Fruit fly (Drosophila melanogaster): ENCODE data around the gene CG33995.

Gene CG33995

DNA sequence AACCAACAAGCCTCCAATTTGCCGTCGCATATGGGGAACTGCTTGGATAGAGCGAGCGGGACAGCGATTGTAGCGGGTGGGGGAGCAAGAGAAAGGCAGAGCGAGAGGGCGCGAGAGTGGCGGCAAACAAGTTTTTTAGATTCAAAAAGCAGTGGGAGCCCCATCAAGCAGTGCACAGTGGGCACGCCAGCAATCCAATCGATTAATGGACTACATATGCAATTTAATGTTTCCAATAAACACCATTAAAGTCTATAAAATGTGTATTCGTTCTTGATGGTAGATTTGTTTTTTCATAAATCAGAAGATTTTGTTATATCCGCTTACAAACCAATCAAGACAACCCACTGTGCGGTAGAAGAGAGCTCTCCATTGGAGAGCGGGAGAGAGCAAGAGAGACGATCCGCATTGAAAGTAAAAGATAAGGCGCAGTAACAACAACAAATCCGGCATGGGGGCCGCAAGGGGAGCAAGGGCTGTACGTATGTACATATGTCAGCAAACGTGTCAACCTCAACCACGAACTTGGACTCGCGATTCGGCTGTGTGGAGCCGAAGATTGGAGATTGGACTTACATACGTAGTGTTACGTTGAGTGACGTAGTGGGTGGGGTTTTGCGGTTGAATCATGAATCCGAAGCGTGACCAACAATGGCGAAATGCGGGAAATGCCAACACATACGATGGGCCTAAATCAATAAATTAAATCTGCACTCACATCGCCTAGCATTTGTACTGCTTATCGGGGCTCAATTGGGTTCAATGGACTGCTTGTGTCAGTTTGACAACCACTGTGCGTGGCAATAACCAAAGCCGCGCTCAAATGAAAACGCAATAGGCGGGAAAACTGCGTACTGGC lies 45.4 kb upstream of the CG33995 start:
- TF ChIP-seq Abd-B (GFP tag; optimal IDR thresholded peaks at IDR 0.05) = no peak
- no peak for TF ChIP-seq jim (GFP tag; optimal IDR thresholded peaks at IDR 0.05)
- peak; percentile 94 for TF ChIP-seq Dif (GFP tag; optimal IDR thresholded peaks at IDR 0.05; ENCODE audit: partially characterized antibody)
- TF ChIP-seq foxo (GFP tag; optimal IDR thresholded peaks at IDR 0.05) = peak; percentile 97 to 99
- peak; percentile 96 for TF ChIP-seq CG9705 (GFP tag; optimal IDR thresholded peaks at IDR 0.05)
- peak; percentile 95 for TF ChIP-seq psq (GFP tag; optimal IDR thresholded peaks at IDR 0.05)
- TF ChIP-seq CrebA (GFP tag; optimal IDR thresholded peaks at IDR 0.05; ENCODE audit: borderline replicate concordance) = peak; percentile 95
- TF ChIP-seq Hr83 (GFP tag; optimal IDR thresholded peaks at IDR 0.05; ENCODE audit: poor library complexity, severe bottlenecking) = peak; percentile 92
- TF ChIP-seq CG32264 (GFP tag; optimal IDR thresholded peaks at IDR 0.05) = peak; percentile 98
- peak; percentile 98 for TF ChIP-seq OdsH (GFP tag; optimal IDR thresholded peaks at IDR 0.05)
- TF ChIP-seq Hr78 (GFP tag; optimal IDR thresholded peaks at IDR 0.05) = no peak
- TF ChIP-seq pan (optimal IDR thresholded peaks at IDR 0.05) = no peak
- peak; percentile 95 for TF ChIP-seq Rel (GFP tag; optimal IDR thresholded peaks at IDR 0.05)
- TF ChIP-seq Rel (tag; optimal IDR thresholded peaks at IDR 0.05) = peak; percentile 97
- TF ChIP-seq ey (GFP tag; optimal IDR thresholded peaks at IDR 0.05) = peak; percentile 99
- TF ChIP-seq Sp1 (GFP tag; optimal IDR thresholded peaks at IDR 0.05) = peak; percentile 98
- TF ChIP-seq sv (GFP tag; optimal IDR thresholded peaks at IDR 0.05) = peak; percentile 98
- peak; percentile 37 for TF ChIP-seq Myc (optimal IDR thresholded peaks at IDR 0.05)
- TF ChIP-seq dl (GFP tag; optimal IDR thresholded peaks at IDR 0.05; ENCODE audit: insufficient read depth in 1 of 2, partially characterized antibody in 2 of 2) = peak; percentile 80 to 91
- TF ChIP-seq usp (GFP tag; optimal IDR thresholded peaks at IDR 0.05) = no peak
- TF ChIP-seq fru (GFP tag; optimal IDR thresholded peaks at IDR 0.05) = peak; percentile 100
- peak; percentile 98 for TF ChIP-seq Hnf4 (GFP tag; optimal IDR thresholded peaks at IDR 0.05)
- peak; percentile 69 for TF ChIP-seq Vsx2 (GFP tag; optimal IDR thresholded peaks at IDR 0.05; ENCODE audit: partially characterized antibody)
- TF ChIP-seq brk (GFP tag; optimal IDR thresholded peaks at IDR 0.05) = peak; percentile 94
- TF ChIP-seq Jra (GFP tag; optimal IDR thresholded peaks at IDR 0.05) = peak; percentile 97
- peak; percentile 98 for TF ChIP-seq dmrt93B (GFP tag; optimal IDR thresholded peaks at IDR 0.05)
- peak; percentile 88 for TF ChIP-seq N (GFP tag; optimal IDR thresholded peaks at IDR 0.05)
- TF ChIP-seq h (GFP tag; optimal IDR thresholded peaks at IDR 0.05) = peak; percentile 99
- TF ChIP-seq Dfd (GFP tag; optimal IDR thresholded peaks at IDR 0.05) = no peak
- peak; percentile 94 for TF ChIP-seq dsf (GFP tag; optimal IDR thresholded peaks at IDR 0.05; ENCODE audit: borderline replicate concordance)
- peak; percentile 96 for TF ChIP-seq sage (GFP tag; optimal IDR thresholded peaks at IDR 0.05)
- peak; percentile 92 for TF ChIP-seq Mio (GFP tag; optimal IDR thresholded peaks at IDR 0.05)
- peak; percentile 99 for TF ChIP-seq br (GFP tag; optimal IDR thresholded peaks at IDR 0.05)
- peak; percentile 98 for TF ChIP-seq HLH106 (tag; optimal IDR thresholded peaks at IDR 0.05)
- TF ChIP-seq GATAd (GFP tag; optimal IDR thresholded peaks at IDR 0.05) = peak; percentile 94
- peak; percentile 97 for TF ChIP-seq tai (GFP tag; optimal IDR thresholded peaks at IDR 0.05)
- no peak for TF ChIP-seq lola (GFP tag; optimal IDR thresholded peaks at IDR 0.05)
- TF ChIP-seq rgr (GFP tag; optimal IDR thresholded peaks at IDR 0.05) = peak; percentile 99
- TF ChIP-seq woc (GFP tag; optimal IDR thresholded peaks at IDR 0.05) = peak; percentile 99

DNA sequence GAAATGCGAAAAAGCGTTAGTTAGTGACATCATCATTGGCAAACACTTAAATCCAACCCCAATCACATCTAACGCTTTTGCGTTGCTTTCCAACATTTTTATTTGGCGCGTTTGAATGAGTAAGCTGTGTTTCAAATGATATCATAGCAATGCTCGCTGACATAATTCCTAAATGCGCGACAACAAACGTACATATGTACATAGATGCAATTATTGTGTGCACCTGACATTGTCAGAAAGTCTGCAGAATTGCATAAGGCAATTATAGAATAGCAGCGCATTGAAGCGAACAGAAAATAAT lies 44.9 kb upstream of the CG33995 start:
- TF ChIP-seq pan (optimal IDR thresholded peaks at IDR 0.05) (no peak), Hnf4 (GFP tag; optimal IDR thresholded peaks at IDR 0.05) (no peak), CG32264 (GFP tag; optimal IDR thresholded peaks at IDR 0.05) (no peak), dl (GFP tag; optimal IDR thresholded peaks at IDR 0.05; ENCODE audit: insufficient read depth in 1 of 2, partially characterized antibody in 2 of 2) (no peak), Rel (GFP tag; optimal IDR thresholded peaks at IDR 0.05) (no peak), Rel (tag; optimal IDR thresholded peaks at IDR 0.05) (no peak), dsf (GFP tag; optimal IDR thresholded peaks at IDR 0.05; ENCODE audit: borderline replicate concordance) (no peak), Myc (optimal IDR thresholded peaks at IDR 0.05) (no peak)
